Fruit fly (Drosophila melanogaster): ENCODE results near the gene Cyp4d2.
A peak's percentile ranks its signal among the peaks of the same experiment; 100 is the strongest.

The Cyp4d2 gene

dm6 chrX:2134965-2135758, 40.6 kb upstream of the Cyp4d2 start (continued):
- TF ChIP-seq Bgb (GFP tag; IDR thresholded peaks at IDR 0.05; ENCODE audit: partially characterized antibody) (0 out of 2 replicates have a peak, but pooled peaks have one; percentile 5), CG6254 (GFP tag; optimal IDR thresholded peaks at IDR 0.05) (peak; percentile 78), HHEX (GFP tag; optimal IDR thresholded peaks at IDR 0.05) (peak; percentile 92), CG4404 (GFP tag; IDR thresholded peaks at IDR 0.05) (peak; percentile 76), so (GFP tag; IDR thresholded peaks at IDR 0.05) (peak; percentile 80), dpn (GFP tag; optimal IDR thresholded peaks at IDR 0.05) (peak; percentile 87), CG17612 (GFP tag; IDR thresholded peaks at IDR 0.05) (peak; percentile 28; the same call in 1 of the 2 replicates), CG10462 (GFP tag; optimal IDR thresholded peaks at IDR 0.05) (peak; percentile 66), CG2202 (tag; optimal IDR thresholded peaks at IDR 0.05) (peak; percentile 83), CG43689 (GFP tag; IDR thresholded peaks at IDR 0.05) (no peak), Ets97D (GFP tag; optimal IDR thresholded peaks at IDR 0.05) (peak; percentile 65), CG13894 (tag; optimal IDR thresholded peaks at IDR 0.05) (peak; percentile 90), aop (GFP tag; IDR thresholded peaks at IDR 0.05) (no peak), ap (GFP tag; IDR thresholded peaks at IDR 0.05) (peak; percentile 75), CG2120 (GFP tag; optimal IDR thresholded peaks at IDR 0.05) (peak; percentile 89), Lim3 (GFP tag; IDR thresholded peaks at IDR 0.05) (peak; percentile 21; the same call in 1 of the 2 replicates), CG4282 (GFP tag; optimal IDR thresholded peaks at IDR 0.05) (peak; percentile 24), CG2678 (tag; optimal IDR thresholded peaks at IDR 0.05) (peak; percentile 96), Ssrp (tag; optimal IDR thresholded peaks at IDR 0.05) (peak; percentile 88), unc-4 (GFP tag; IDR thresholded peaks at IDR 0.05; ENCODE audit: partially characterized antibody) (no peak), Meics (GFP tag; optimal IDR thresholded peaks at IDR 0.05) (peak; percentile 91), CG16863 (GFP tag; optimal IDR thresholded peaks at IDR 0.05) (peak; percentile 77), Fer3 (tag; optimal IDR thresholded peaks at IDR 0.05) (peak; percentile 92), abd-A (tag; optimal IDR thresholded peaks at IDR 0.05) (peak; percentile 77), Sry-β (GFP tag; optimal IDR thresholded peaks at IDR 0.05) (peak; percentile 40), fd96Cb (tag; optimal IDR thresholded peaks at IDR 0.05) (peak; percentile 87), CG13123 (GFP tag; optimal IDR thresholded peaks at IDR 0.05) (peak; percentile 71), ab (GFP tag; optimal IDR thresholded peaks at IDR 0.05) (peak; percentile 14), jing (GFP tag; optimal IDR thresholded peaks at IDR 0.05) (peak; percentile 73), CG8089 (GFP tag; optimal IDR thresholded peaks at IDR 0.05) (peak; percentile 65), bbx (GFP tag; IDR thresholded peaks at IDR 0.05; ENCODE audit: partially characterized antibody) (no peak), CG5245 (GFP tag; optimal IDR thresholded peaks at IDR 0.05) (peak; percentile 80), hb (GFP tag; IDR thresholded peaks at IDR 0.05; ENCODE audit: partially characterized antibody) (no peak), ash1 (GFP tag; optimal IDR thresholded peaks at IDR 0.05) (peak; percentile 40), sima (GFP tag; optimal IDR thresholded peaks at IDR 0.05) (no peak), CG12659 (GFP tag; optimal IDR thresholded peaks at IDR 0.05) (peak; percentile 93), jigr1 (GFP tag; IDR thresholded peaks at IDR 0.05) (peak; percentile 64; the same call in 2 of the 3 replicates), E2f1 (GFP tag; IDR thresholded peaks at IDR 0.05) (peak; percentile 82), yki (optimal IDR thresholded peaks at IDR 0.05) (no peak), Eip74EF (GFP tag; optimal IDR thresholded peaks at IDR 0.05) (peak in 1 of 2 experiments; percentile 90), ERR (GFP tag; optimal IDR thresholded peaks at IDR 0.05) (peak; percentile 70), PHDP (tag; optimal IDR thresholded peaks at IDR 0.05) (peak; percentile 94), vfl (GFP tag; optimal IDR thresholded peaks at IDR 0.05) (peak; percentile 42), cwo (GFP tag; optimal IDR thresholded peaks at IDR 0.05) (peak; percentile 88), D19B (GFP tag; optimal IDR thresholded peaks at IDR 0.05) (peak; percentile 76), zfh1 (GFP tag; IDR thresholded peaks at IDR 0.05) (peak; percentile 89), CG14710 (tag; optimal IDR thresholded peaks at IDR 0.05) (peak; percentile 92), fu2 (GFP tag; optimal IDR thresholded peaks at IDR 0.05) (peak; percentile 83)

Measured in whole organism, embryonic.